Fruit fly (Drosophila melanogaster): ENCODE results near the gene GstD2.

The GstD2 gene

DNA sequence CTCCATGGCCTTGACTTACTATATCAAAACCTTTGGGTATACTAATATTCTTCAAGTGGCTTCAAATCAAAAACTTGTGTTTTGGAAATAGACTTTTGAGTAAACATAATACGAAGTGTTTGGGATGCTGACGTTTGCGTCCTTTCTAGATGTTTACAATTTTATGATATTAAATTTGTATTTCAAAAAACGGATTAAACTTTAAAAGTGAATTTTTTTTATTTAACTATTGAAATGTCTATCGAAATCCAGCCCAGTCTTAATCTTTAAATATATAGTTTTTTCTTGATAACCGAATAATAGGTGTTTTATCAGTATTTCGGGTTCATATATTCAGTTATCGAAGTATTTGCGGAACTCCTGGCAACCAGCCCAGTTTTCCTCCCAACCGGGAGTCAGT, 7.2 kb upstream of the GstD2 start, which contains the start of gene Tim17a1:
Gene Tim17a1, minus strand, starts transcription at position 101 of the 400 bp plus-strand sequence.
- no peak for TF ChIP-seq CG34367 (tag; optimal IDR thresholded peaks at IDR 0.05)
- no peak for TF ChIP-seq CG13204 (GFP tag; optimal IDR thresholded peaks at IDR 0.05)
- no peak for TF ChIP-seq EcR (GFP tag; optimal IDR thresholded peaks at IDR 0.05)
- no peak for TF ChIP-seq Pif1A (GFP tag; optimal IDR thresholded peaks at IDR 0.05)
- TF ChIP-seq CG4496 (GFP tag; IDR thresholded peaks at IDR 0.05): no peak
- TF ChIP-seq CG9948 (tag; optimal IDR thresholded peaks at IDR 0.05): no peak
- no peak for TF ChIP-seq gl (tag; optimal IDR thresholded peaks at IDR 0.05)
- no peak for TF ChIP-seq CG8301 (tag; optimal IDR thresholded peaks at IDR 0.05)
- no peak for TF ChIP-seq Pif1B (GFP tag; optimal IDR thresholded peaks at IDR 0.05)
- no peak for TF ChIP-seq D1 (tag; optimal IDR thresholded peaks at IDR 0.05)

DNA sequence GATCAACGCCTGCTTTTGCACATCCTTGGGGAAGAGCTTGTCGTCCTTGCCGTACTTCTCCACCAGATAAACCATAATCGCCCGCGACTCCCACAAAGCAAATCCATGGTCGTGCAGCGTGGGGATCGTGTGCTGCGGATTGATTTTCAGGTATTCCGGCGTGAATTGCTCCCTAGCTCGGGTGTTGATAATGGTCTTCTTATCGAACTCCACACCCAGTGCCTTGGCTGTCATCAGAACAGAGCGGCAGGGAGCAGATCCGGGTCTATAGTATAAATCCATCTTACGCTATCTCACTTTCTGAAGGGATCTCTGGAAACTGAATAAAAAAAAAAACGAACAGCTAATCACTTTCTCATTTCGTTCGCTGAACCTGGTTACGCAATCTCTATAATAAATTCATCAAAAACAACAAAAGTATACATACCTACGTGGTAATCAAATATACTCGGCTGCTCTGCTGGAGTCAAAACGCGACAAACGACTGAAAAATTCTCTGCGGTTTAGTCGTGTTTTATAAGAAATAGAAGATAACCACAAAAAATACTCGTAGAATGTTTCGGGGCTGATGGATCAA, 6.4 kb upstream of the GstD2 start, which contains the start of gene GstD10:
Gene GstD10, minus strand, starts transcription at position 472 of the 577 bp plus-strand sequence.
- TF ChIP-seq CG12605 (GFP tag; IDR thresholded peaks at IDR 0.05): no peak
- TF ChIP-seq CG9948 (tag; optimal IDR thresholded peaks at IDR 0.05): no peak
- TF ChIP-seq rn (GFP tag; IDR thresholded peaks at IDR 0.05): no peak
- no peak for TF ChIP-seq EcR (GFP tag; optimal IDR thresholded peaks at IDR 0.05)
- TF ChIP-seq CG32121 (GFP tag; IDR thresholded peaks at IDR 0.05): no peak
- TF ChIP-seq CG34367 (tag; optimal IDR thresholded peaks at IDR 0.05): no peak
- TF ChIP-seq Pif1B (GFP tag; optimal IDR thresholded peaks at IDR 0.05): no peak
- no peak for TF ChIP-seq CG8159 (tag; optimal IDR thresholded peaks at IDR 0.05)
- TF ChIP-seq CG10348 (GFP tag; IDR thresholded peaks at IDR 0.05): no peak

DNA sequence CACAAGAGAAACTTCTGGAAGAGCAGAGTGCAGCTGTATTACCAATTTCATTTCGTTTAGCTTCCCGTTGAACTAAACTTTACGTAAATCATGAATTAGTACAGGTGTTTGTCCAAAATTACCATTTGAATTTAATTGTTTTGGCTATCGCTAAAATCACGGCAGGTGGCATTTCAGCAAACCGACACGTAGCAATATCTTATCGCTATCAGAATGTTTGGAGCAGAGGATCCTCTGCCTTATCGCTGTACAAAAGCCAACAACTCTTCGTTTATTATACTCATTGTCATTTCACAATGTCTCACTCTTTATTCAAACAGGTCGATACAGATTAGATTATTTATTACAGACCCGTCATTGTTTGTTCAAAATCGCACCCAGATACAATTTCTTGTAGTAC, 5.9 kb upstream of the GstD2 start:
- TF ChIP-seq Pif1A (GFP tag; optimal IDR thresholded peaks at IDR 0.05): no peak

DNA sequence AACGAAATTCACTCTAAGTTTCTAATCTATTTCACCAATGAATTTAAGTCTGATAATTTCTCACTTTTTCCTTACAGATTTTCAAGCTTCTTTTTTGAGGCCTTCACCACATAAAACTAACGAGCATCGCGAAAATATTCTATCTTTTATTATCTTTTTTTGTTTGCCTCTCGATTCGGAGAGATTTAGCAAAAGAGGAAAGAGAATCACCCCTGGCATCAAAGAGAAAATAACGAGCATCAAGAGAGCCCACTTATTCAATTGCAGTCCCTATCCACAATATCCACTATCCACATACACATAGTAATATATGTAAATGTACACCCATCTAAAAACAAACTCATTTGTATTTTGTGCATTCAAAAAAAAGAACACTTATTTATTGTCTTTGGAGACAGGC, 4.3 kb upstream of the GstD2 start, which contains the start of gene GstD9:
Gene GstD9, minus strand, starts transcription at position 101 of the 400 bp plus-strand sequence.
- no peak for TF ChIP-seq fd96Ca (GFP tag; IDR thresholded peaks at IDR 0.05)
- TF ChIP-seq Pif1B (GFP tag; optimal IDR thresholded peaks at IDR 0.05): no peak
- no peak for TF ChIP-seq Pif1A (GFP tag; optimal IDR thresholded peaks at IDR 0.05)
- TF ChIP-seq Snoo (tag; optimal IDR thresholded peaks at IDR 0.05): no peak
- TF ChIP-seq gl (tag; optimal IDR thresholded peaks at IDR 0.05): no peak
- TF ChIP-seq CG12605 (GFP tag; IDR thresholded peaks at IDR 0.05): no peak
- no peak for TF ChIP-seq CG8159 (tag; optimal IDR thresholded peaks at IDR 0.05)
- no peak for TF ChIP-seq CG32121 (GFP tag; IDR thresholded peaks at IDR 0.05)
- no peak for TF ChIP-seq CG13204 (GFP tag; optimal IDR thresholded peaks at IDR 0.05)

DNA sequence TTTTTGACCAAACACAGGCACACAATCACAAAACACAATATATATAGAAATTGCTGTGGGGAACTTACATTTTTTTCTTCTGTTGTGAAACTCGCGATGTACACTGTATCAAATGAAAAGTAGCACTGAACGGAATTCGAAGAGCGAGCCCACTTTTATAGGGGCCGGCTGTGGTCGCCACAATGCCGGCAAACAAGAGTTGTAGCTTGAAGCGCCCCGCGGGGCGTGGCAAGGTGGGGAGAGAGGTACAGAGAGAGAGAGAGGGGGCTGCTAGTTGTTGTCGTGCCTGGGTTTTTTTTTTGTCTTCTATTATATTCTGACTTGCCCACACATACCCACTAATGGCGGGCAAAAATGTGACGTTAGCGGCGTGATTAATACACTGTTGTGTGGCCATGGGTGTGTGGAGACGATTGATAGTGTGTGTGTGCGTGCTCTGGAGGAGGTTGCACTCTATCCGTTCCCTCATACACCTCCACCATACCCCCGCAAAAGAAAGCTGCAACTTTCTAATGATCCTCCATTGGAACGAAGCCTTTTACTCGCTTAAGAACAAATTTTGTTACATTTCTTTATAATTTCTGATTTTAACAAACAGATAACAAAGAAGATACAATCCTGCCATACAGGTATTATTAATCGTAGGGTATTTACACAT, 2.5 kb upstream of the GstD2 start, which contains the start of gene GstD1:
Gene GstD1, minus strand, starts transcription at position 134 of the 658 bp plus-strand sequence.
- TF ChIP-seq CG32121 (GFP tag; IDR thresholded peaks at IDR 0.05) (peak; percentile 92), CG13204 (GFP tag; optimal IDR thresholded peaks at IDR 0.05) (no peak), CG4496 (GFP tag; IDR thresholded peaks at IDR 0.05) (peak; percentile 74), Pif1B (GFP tag; optimal IDR thresholded peaks at IDR 0.05) (peak; percentile 38), CG8159 (tag; optimal IDR thresholded peaks at IDR 0.05) (peak; percentile 47), D1 (tag; optimal IDR thresholded peaks at IDR 0.05) (no peak), CG10348 (GFP tag; IDR thresholded peaks at IDR 0.05) (peak; percentile 30), rn (GFP tag; IDR thresholded peaks at IDR 0.05) (no peak), CG12605 (GFP tag; IDR thresholded peaks at IDR 0.05) (peak; percentile 75), Snoo (tag; optimal IDR thresholded peaks at IDR 0.05) (peak; percentile 14), CG17806 (tag; optimal IDR thresholded peaks at IDR 0.05) (peak; percentile 39), fd96Ca (GFP tag; IDR thresholded peaks at IDR 0.05) (peak; percentile 89; the same call in 2 of the 3 replicates), CG14655 (GFP tag; optimal IDR thresholded peaks at IDR 0.05) (peak; percentile 86), Pif1A (GFP tag; optimal IDR thresholded peaks at IDR 0.05) (peak; percentile 53), Ets98B (GFP tag; IDR thresholded peaks at IDR 0.05) (peak; percentile 90), EcR (GFP tag; optimal IDR thresholded peaks at IDR 0.05) (peak; percentile 48), CG15710 (tag; optimal IDR thresholded peaks at IDR 0.05) (peak; percentile 24), CG8301 (tag; optimal IDR thresholded peaks at IDR 0.05) (peak; percentile 88), gl (tag; optimal IDR thresholded peaks at IDR 0.05) (no peak), CG9948 (tag; optimal IDR thresholded peaks at IDR 0.05) (peak; percentile 72), CG34367 (tag; optimal IDR thresholded peaks at IDR 0.05) (peak; percentile 17)

DNA sequence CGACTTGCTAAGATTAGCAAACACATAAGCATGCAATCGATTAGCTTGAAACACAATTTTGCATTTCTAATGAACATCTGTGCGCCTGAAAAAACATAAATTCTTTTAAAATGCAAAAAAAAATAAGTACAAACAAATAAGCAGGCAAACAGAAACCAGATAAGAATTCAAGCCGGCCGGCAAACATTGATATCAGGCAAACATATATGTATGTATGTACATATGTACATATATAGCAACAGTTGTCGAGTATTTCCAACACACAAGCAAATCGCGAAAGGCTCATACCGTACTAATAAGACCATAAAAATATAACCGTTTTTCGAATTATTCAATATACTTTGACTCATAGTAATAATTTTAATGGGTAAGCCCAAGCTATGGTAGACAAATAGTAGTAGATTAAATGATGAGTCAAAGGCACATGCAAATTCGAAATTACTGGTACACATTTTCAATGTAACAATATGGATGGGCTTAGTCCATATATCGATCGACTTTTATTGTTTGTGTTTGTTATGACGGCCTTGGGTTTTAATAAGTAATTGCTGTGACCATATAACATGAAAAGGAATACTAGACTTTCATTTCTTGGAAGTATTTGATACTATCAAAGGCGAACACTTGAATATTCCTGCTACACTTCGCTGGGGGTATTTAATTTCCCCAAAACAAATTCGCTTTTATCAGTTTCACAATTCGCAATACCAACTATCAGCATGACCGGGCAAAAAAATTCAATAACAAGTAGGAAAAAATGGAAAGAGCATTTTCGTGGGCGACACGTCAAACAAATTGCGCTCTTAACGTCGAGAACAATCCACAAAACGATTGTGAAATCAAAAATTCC, 1.8 kb upstream of the GstD2 start:
- TF ChIP-seq CG13204 (GFP tag; optimal IDR thresholded peaks at IDR 0.05) (no peak), CG17806 (tag; optimal IDR thresholded peaks at IDR 0.05) (no peak), Ets98B (GFP tag; IDR thresholded peaks at IDR 0.05) (no peak), CG8159 (tag; optimal IDR thresholded peaks at IDR 0.05) (no peak), CG14655 (GFP tag; optimal IDR thresholded peaks at IDR 0.05) (no peak), CG12605 (GFP tag; IDR thresholded peaks at IDR 0.05) (no peak), CG34367 (tag; optimal IDR thresholded peaks at IDR 0.05) (no peak), CG4496 (GFP tag; IDR thresholded peaks at IDR 0.05) (no peak), Snoo (tag; optimal IDR thresholded peaks at IDR 0.05) (no peak), fd96Ca (GFP tag; IDR thresholded peaks at IDR 0.05) (no peak), rn (GFP tag; IDR thresholded peaks at IDR 0.05) (no peak), D1 (tag; optimal IDR thresholded peaks at IDR 0.05) (no peak), gl (tag; optimal IDR thresholded peaks at IDR 0.05) (no peak), Pif1A (GFP tag; optimal IDR thresholded peaks at IDR 0.05) (no peak)
